Fruit fly (Drosophila melanogaster) whole organism, embryonic: ENCODE measurements around the gene GstD4.

Source experiments
- Atf6 ChIP-seq: fragments of 200-800 bp; sonication (Bioruptor generic); IDR thresholded peaks from 2 replicates; pipeline ENCODE4 v1.3.6; 2022; ENCODE audit warnings: missing biosample characterization, missing genetic modification characterization
- CG10543 ChIP-seq: fragments of 200-800 bp; sonication (Bioruptor generic); optimal IDR thresholded peaks from 3 replicates; lab custom pipeline; 2017; ENCODE audit warnings: missing biosample characterization, mild to moderate bottlenecking, missing genetic modification characterization, moderate library complexity
- CG11247 ChIP-seq: fragments of 200-800 bp; sonication (Bioruptor generic); IDR thresholded peaks from 2 replicates; pipeline ENCODE4 v1.3.6; 2022; ENCODE audit warnings: missing biosample characterization, missing genetic modification characterization
- CG12155 ChIP-seq: fragments of 200-800 bp; sonication (Bioruptor generic); optimal IDR thresholded peaks from 3 replicates; lab custom pipeline; 2016; ENCODE audit warnings: missing biosample characterization, missing genetic modification characterization
- CG12391 ChIP-seq: fragments of 200-800 bp; sonication (Bioruptor generic); optimal IDR thresholded peaks from 3 replicates; lab custom pipeline; 2018; ENCODE audit warnings: missing biosample characterization, mild to moderate bottlenecking, missing genetic modification characterization, moderate library complexity
- CG13287 ChIP-seq: fragments of 200-800 bp; sonication (Bioruptor generic); IDR thresholded peaks from 2 replicates; pipeline ENCODE4 v1.3.6; 2022; ENCODE audit warnings: missing biosample characterization, missing genetic modification characterization; ENCODE audit not compliant: partially characterized antibody
- CG14050 ChIP-seq: fragments of 200-800 bp; sonication (Bioruptor generic); IDR thresholded peaks from 3 replicates; pipeline ENCODE4 v1.3.6; 2022; ENCODE audit warnings: missing biosample characterization, missing genetic modification characterization
- CG1602 ChIP-seq: fragments of 200-800 bp; sonication (Bioruptor generic); optimal IDR thresholded peaks from 3 replicates; lab custom pipeline; 2016; ENCODE audit warnings: missing biosample characterization, missing genetic modification characterization
- CG16779 ChIP-seq: fragments of 200-800 bp; sonication (Bioruptor generic); IDR thresholded peaks from 2 replicates; pipeline ENCODE4 v1.3.6; 2022; ENCODE audit warnings: missing biosample characterization, missing genetic modification characterization
- CG1832 ChIP-seq: fragments of 200-800 bp; sonication (Bioruptor generic); optimal IDR thresholded peaks from 2 replicates; lab custom pipeline; 2017; ENCODE audit warnings: missing biosample characterization, mild to moderate bottlenecking, missing genetic modification characterization, inconsistent platforms
- CG2202 ChIP-seq: fragments of 200-800 bp; sonication (Bioruptor generic); optimal IDR thresholded peaks from 2 replicates; lab custom pipeline; 2018; ENCODE audit warnings: missing biosample characterization, mild to moderate bottlenecking, missing genetic modification characterization
- CG2875 ChIP-seq: fragments of 200-800 bp; sonication (Bioruptor generic); optimal IDR thresholded peaks from 2 replicates; lab custom pipeline; 2017; ENCODE audit warnings: missing biosample characterization, mild to moderate bottlenecking, missing genetic modification characterization, missing genetic modification reagents
- CG3847 ChIP-seq: fragments of 200-800 bp; sonication (Bioruptor generic); IDR thresholded peaks from 2 replicates; pipeline ENCODE4 v1.3.6; 2022; ENCODE audit warnings: missing biosample characterization, missing genetic modification characterization
- CG4360 ChIP-seq: fragments of 200-800 bp; sonication (Bioruptor generic); IDR thresholded peaks from 2 replicates; pipeline ENCODE4 v1.3.6; 2022; ENCODE audit warnings: missing biosample characterization, missing genetic modification characterization
- CG5180 ChIP-seq: fragments of 200-800 bp; sonication (Bioruptor generic); optimal IDR thresholded peaks from 3 replicates; lab custom pipeline; 2017; ENCODE audit warnings: missing biosample characterization, missing genetic modification characterization, mild to moderate bottlenecking, moderate library complexity, missing genetic modification reagents
- CG8281 ChIP-seq: fragments of 200-800 bp; sonication (Bioruptor generic); optimal IDR thresholded peaks from 2 replicates; lab custom pipeline; 2018; ENCODE audit warnings: missing biosample characterization, mild to moderate bottlenecking, missing genetic modification characterization, moderate library complexity
- CG8478 ChIP-seq: fragments of >200 bp; optimal IDR thresholded peaks from 2 replicates; lab custom pipeline; 2018
- CkIIα-i1 ChIP-seq: fragments of 200-800 bp; sonication (Bioruptor generic); IDR thresholded peaks from 2 replicates; pipeline ENCODE4 v1.3.6; 2022; ENCODE audit warnings: missing biosample characterization, missing genetic modification characterization
- Dp ChIP-seq: fragments of 200-800 bp; sonication (Bioruptor generic); optimal IDR thresholded peaks from 2 replicates; lab custom pipeline; 2018; ENCODE audit warnings: missing biosample characterization, mild to moderate bottlenecking, missing genetic modification characterization, moderate library complexity
- HHEX ChIP-seq: fragments of 200-800 bp; sonication (Bioruptor generic); optimal IDR thresholded peaks from 3 replicates; lab custom pipeline; 2017; ENCODE audit warnings: missing biosample characterization, mild to moderate bottlenecking, missing genetic modification characterization, missing genetic modification reagents
- HLHmδ ChIP-seq: fragments of 200-800 bp; sonication (Bioruptor generic); optimal IDR thresholded peaks from 2 replicates; lab custom pipeline; 2018; ENCODE audit warnings: missing biosample characterization, mild to moderate bottlenecking, missing genetic modification characterization, moderate library complexity
- HmgD ChIP-seq: fragments of 200-800 bp; sonication (Bioruptor generic); optimal IDR thresholded peaks from 3 replicates; lab custom pipeline; 2016; ENCODE audit warnings: missing biosample characterization, missing genetic modification characterization
- Hr51 ChIP-seq, 2 experiments: fragments of 200-800 bp; sonication (Bioruptor generic); optimal IDR thresholded peaks; 2 replicates in 1 of 2; 3 replicates in 1 of 2; lab custom pipeline; 2016 to 2018; ENCODE audit warnings: missing biosample characterization in 2 of 2, missing genetic modification characterization in 2 of 2, mild to moderate bottlenecking in 1 of 2, moderate library complexity in 1 of 2
- Med ChIP-seq: fragments of 200-800 bp; sonication (Bioruptor generic); peaks from one replicate; lab custom pipeline; 2016; ENCODE audit warnings: missing biosample characterization, missing genetic modification characterization, mild to moderate bottlenecking, inconsistent platforms, moderate library complexity
- Nf-YC ChIP-seq: fragments of 200-800 bp; optimal IDR thresholded peaks from 3 replicates; lab custom pipeline; 2019; ENCODE audit warnings: missing biosample characterization, mild to moderate bottlenecking, missing genetic modification characterization, moderate library complexity
- Scr ChIP-seq: fragments of 200-800 bp; sonication (Bioruptor generic); IDR thresholded peaks from 2 replicates; pipeline ENCODE4 v1.3.6; 2022; ENCODE audit warnings: missing biosample characterization, missing genetic modification characterization; ENCODE audit not compliant: partially characterized antibody
- Xrp1 ChIP-seq: fragments of 200-800 bp; sonication (Bioruptor generic); IDR thresholded peaks from 2 replicates; pipeline ENCODE4 v1.3.6; 2022; ENCODE audit warnings: missing biosample characterization, missing genetic modification characterization
- bbx ChIP-seq: fragments of 200-800 bp; sonication (Bioruptor generic); IDR thresholded peaks from 2 replicates; pipeline ENCODE4 v1.3.6; 2022; ENCODE audit warnings: missing biosample characterization, missing genetic modification characterization; ENCODE audit not compliant: partially characterized antibody
- bigmax ChIP-seq: fragments of 200-800 bp; sonication (Bioruptor generic); optimal IDR thresholded peaks from 2 replicates; lab custom pipeline; 2018; ENCODE audit warnings: missing biosample characterization, mild to moderate bottlenecking, missing genetic modification characterization
- cg ChIP-seq: fragments of 200-800 bp; sonication (Bioruptor generic); optimal IDR thresholded peaks from 3 replicates; lab custom pipeline; 2019; ENCODE audit warnings: missing biosample characterization, mild to moderate bottlenecking, missing genetic modification characterization, moderate library complexity
- chinmo ChIP-seq: fragments of 200-800 bp; sonication (Bioruptor generic); IDR thresholded peaks from 4 replicates; pipeline ENCODE4 v1.3.6; 2022; ENCODE audit warnings: missing biosample characterization, missing genetic modification characterization; ENCODE audit not compliant: partially characterized antibody
- ci ChIP-seq: fragments of 200-800 bp; sonication (Bioruptor generic); IDR thresholded peaks from 3 replicates; pipeline ENCODE4 v1.3.6; 2022; ENCODE audit warnings: missing biosample characterization, missing genetic modification characterization
- gfzf ChIP-seq: fragments of 200-800 bp; sonication (Bioruptor generic); optimal IDR thresholded peaks from 2 replicates; lab custom pipeline; 2016; ENCODE audit warnings: missing biosample characterization, mild to moderate bottlenecking, missing genetic modification characterization, moderate library complexity
- gt ChIP-seq: fragments of 200-800 bp; sonication (Bioruptor generic); IDR thresholded peaks from 2 replicates; pipeline ENCODE4 v1.3.6; 2022; ENCODE audit warnings: missing biosample characterization, missing genetic modification characterization
- hb ChIP-seq: fragments of 200-800 bp; sonication (Bioruptor generic); IDR thresholded peaks from 3 replicates; pipeline ENCODE4 v1.3.6; 2022; ENCODE audit warnings: missing biosample characterization, missing genetic modification characterization; ENCODE audit not compliant: partially characterized antibody
- her ChIP-seq: fragments of 200-800 bp; sonication (Bioruptor generic); optimal IDR thresholded peaks from 2 replicates; lab custom pipeline; 2016; ENCODE audit warnings: missing biosample characterization, missing genetic modification characterization
- knrl ChIP-seq: fragments of 200-800 bp; sonication (Bioruptor generic); IDR thresholded peaks from 3 replicates; pipeline ENCODE4 v1.3.6; 2022; ENCODE audit warnings: missing biosample characterization, missing genetic modification characterization; ENCODE audit not compliant: partially characterized antibody
- lmd ChIP-seq: fragments of 200-800 bp; sonication (Bioruptor generic); IDR thresholded peaks from 2 replicates; pipeline ENCODE4 v1.3.6; 2022; ENCODE audit warnings: missing biosample characterization, missing genetic modification characterization
- pita ChIP-seq: fragments of 200-800 bp; sonication (Bioruptor generic); optimal IDR thresholded peaks from 2 replicates; lab custom pipeline; 2017; ENCODE audit warnings: missing biosample characterization, mild to moderate bottlenecking, missing genetic modification characterization
- pzg ChIP-seq: fragments of 200-800 bp; sonication (Bioruptor generic); optimal IDR thresholded peaks from 3 replicates; lab custom pipeline; 2018; ENCODE audit warnings: missing biosample characterization, mild to moderate bottlenecking, missing genetic modification characterization, moderate library complexity
- sna ChIP-seq: fragments of 200-800 bp; sonication (Bioruptor generic); IDR thresholded peaks from 2 replicates; pipeline ENCODE4 v1.3.6; 2022; ENCODE audit warnings: missing biosample characterization, missing genetic modification characterization; ENCODE audit not compliant: partially characterized antibody
- sug ChIP-seq: fragments of 200-800 bp; optimal IDR thresholded peaks from 2 replicates; lab custom pipeline; 2019; ENCODE audit warnings: missing biosample characterization, mild to moderate bottlenecking, missing genetic modification characterization, moderate library complexity
- unc-4 ChIP-seq: fragments of 200-800 bp; sonication (Bioruptor generic); IDR thresholded peaks from 2 replicates; pipeline ENCODE4 v1.3.6; 2022; ENCODE audit warnings: missing biosample characterization, missing genetic modification characterization; ENCODE audit not compliant: partially characterized antibody
- unpg ChIP-seq: fragments of 200-800 bp; sonication (Bioruptor generic); optimal IDR thresholded peaks from 3 replicates; lab custom pipeline; 2018; ENCODE audit warnings: missing biosample characterization, mild to moderate bottlenecking, missing genetic modification characterization, moderate library complexity
- zen2 ChIP-seq: fragments of 200-800 bp; sonication (Bioruptor generic); IDR thresholded peaks from 3 replicates; pipeline ENCODE4 v1.3.6; 2022; ENCODE audit warnings: missing biosample characterization, missing genetic modification characterization; ENCODE audit not compliant: partially characterized antibody
- zfh1 ChIP-seq: fragments of 200-800 bp; sonication (Bioruptor generic); IDR thresholded peaks from 3 replicates; pipeline ENCODE4 v1.3.6; 2022; ENCODE audit warnings: missing biosample characterization, missing genetic modification characterization

GstD4 gene

dm6 chr3R:12398620-12399247 lies 24.8 kb downstream of the GstD4 start, which contains the start of gene Cyp9f3 (continued):
- TF ChIP-seq cg (GFP tag; lab: Kevin White, UChicago): peak; percentile 40
- peak; percentile 2 for TF ChIP-seq sug
- TF ChIP-seq CG4360: no peak
- TF ChIP-seq CG1832 (GFP tag; lab: Kevin White, UChicago): no peak
- TF ChIP-seq CG3847 (GFP tag; lab: Robert Waterston, UW): no peak
- peak; percentile 79 for TF ChIP-seq CG10543 (GFP tag; lab: Kevin White, UChicago)
- no peak for TF ChIP-seq CG12155 (GFP tag; lab: Kevin White, UChicago)
- TF ChIP-seq CG14050 (GFP tag; lab: Robert Waterston, UW): no peak
- TF ChIP-seq Atf6 (GFP tag; lab: Robert Waterston, UW): 0 out of 2 replicates have a peak, but pooled peaks have one; percentile 7
- no peak for TF ChIP-seq CG11247
- no peak for TF ChIP-seq Hr51 (GFP tag; optimal IDR thresholded peaks at IDR 0.05; lab: Kevin White, UChicago)
- TF ChIP-seq bbx: 0 out of 2 replicates have a peak, but pooled peaks have one; percentile 9
- peak; percentile 8 for TF ChIP-seq CG8281 (tag; lab: Kevin White, UChicago)
- no peak for TF ChIP-seq CG12391 (tag; lab: Kevin White, UChicago)
- no peak for TF ChIP-seq Dp (GFP tag; lab: Kevin White, UChicago)
- TF ChIP-seq unpg (GFP tag; lab: Kevin White, UChicago): no peak
- no peak for TF ChIP-seq Nf-YC (tag; lab: Kevin White, UChicago)

dm6 chr3R:12401672-12402296 lies 27.9 kb downstream of the GstD4 start, which contains the start of gene DNAlig3:
DNAlig3 (minus strand) TSS chr3R:12401839.
- TF ChIP-seq Xrp1 (GFP tag; lab: Robert Waterston, UW) (no peak), HmgD (GFP tag; lab: Kevin White, UChicago) (peak; percentile 8), her (peak; percentile 39), HHEX (GFP tag; lab: Kevin White, UChicago) (no peak), pita (GFP tag; lab: Kevin White, UChicago) (no peak), CG12391 (tag; lab: Kevin White, UChicago) (no peak), CG2202 (no peak), CG16779 (GFP tag; lab: Robert Waterston, UW) (no peak), hb (GFP tag; lab: Robert Waterston, UW) (0 out of 3 replicates have a peak, but pooled peaks have one; percentile 64), Med (GFP tag; lab: Kevin White, UChicago) (peak; percentile 42), pzg (GFP tag; lab: Kevin White, UChicago) (peak; percentile 68), HLHmδ (GFP tag; lab: Kevin White, UChicago) (peak; percentile 65), CG2875 (GFP tag; lab: Kevin White, UChicago) (no peak), CG12155 (GFP tag; lab: Kevin White, UChicago) (no peak), unc-4 (peak; percentile 57), ci (GFP tag; lab: Robert Waterston, UW) (peak; percentile 49; the same call in 1 of the 3 replicates), CG8478 (lab: Kevin White, UChicago) (no peak), chinmo (GFP tag; lab: Robert Waterston, UW) (0 out of 4 replicates have a peak, but pooled peaks have one; percentile 27), lmd (no peak), zen2 (GFP tag; lab: Robert Waterston, UW) (peak; percentile 68; the same call in 2 of the 3 replicates), bigmax (peak; percentile 8), CG5180 (GFP tag; lab: Kevin White, UChicago) (no peak), gfzf (GFP tag; lab: Kevin White, UChicago) (peak; percentile 27), sna (GFP tag; lab: Robert Waterston, UW) (peak; percentile 62), CG1602 (GFP tag; lab: Kevin White, UChicago) (no peak), CkIIα-i1 (GFP tag; lab: Robert Waterston, UW) (no peak), zfh1 (GFP tag; lab: Robert Waterston, UW) (no peak), knrl (GFP tag; lab: Robert Waterston, UW) (0 out of 3 replicates have a peak, but pooled peaks have one; percentile 28), gt (no peak), Scr (GFP tag; lab: Robert Waterston, UW) (peak; percentile 60), CG13287 (GFP tag; lab: Robert Waterston, UW) (peak; percentile 73)
